Worm (Caenorhabditis elegans) whole organism, midembryonic: Measurements from ENCODE around the gene tag-297.

Source experiments
- T22C8.4 ChIP-seq: fragments of 200-800 bp; sonication (Bioruptor generic); IDR thresholded peaks from 2 replicates; pipeline ENCODE4 v1.3.6; 2022; ENCODE audit warnings: missing genetic modification characterization, missing compliant biosample characterization
- cog-1 ChIP-seq: sonication (generic microtip); optimal IDR thresholded peaks from 2 replicates; lab custom pipeline; 2016; ENCODE audit warnings: missing genetic modification characterization, missing compliant biosample characterization
- flt-1 ChIP-seq: fragments of 200-800 bp; sonication (Bioruptor generic); IDR thresholded peaks from 2 replicates; pipeline ENCODE4 v1.3.6; 2022; ENCODE audit warnings: missing genetic modification characterization, missing compliant biosample characterization
- klf-2 ChIP-seq: fragments of 200-800 bp; sonication (Bioruptor generic); conservative IDR thresholded peaks from 2 replicates; pipeline ENCODE4 v1.3.6; 2022; ENCODE audit warnings: missing genetic modification reagents, missing genetic modification characterization, missing compliant biosample characterization
- med-1 ChIP-seq: sonication (generic microtip); optimal IDR thresholded peaks from 2 replicates; lab custom pipeline; 2017; ENCODE audit warnings: missing genetic modification characterization, mild to moderate bottlenecking, missing compliant biosample characterization, antibody characterized with exemption, missing genetic modification reagents; ENCODE audit not compliant: insufficient read depth
- ref-1 ChIP-seq: fragments of 200-800 bp; sonication (Bioruptor generic); conservative IDR thresholded peaks from 2 replicates; pipeline ENCODE4 v1.3.6; 2022; ENCODE audit warnings: missing genetic modification reagents, missing genetic modification characterization, missing compliant biosample characterization
- tab-1 ChIP-seq: fragments of 200-800 bp; sonication (Bioruptor generic); IDR thresholded peaks from 2 replicates; pipeline ENCODE4 v1.3.6; 2022; ENCODE audit warnings: missing genetic modification characterization, missing compliant biosample characterization
- ztf-23 ChIP-seq: fragments of 200-800 bp; sonication (Bioruptor generic); IDR thresholded peaks from 2 replicates; pipeline ENCODE4 v1.3.6; 2022; ENCODE audit warnings: missing genetic modification reagents, missing genetic modification characterization, missing compliant biosample characterization

- TF ChIP-seq med-1 (GFP tag; lab: Kevin White, UChicago) (no peak), cog-1 (tag; lab: Kevin White, UChicago) (no peak), ztf-23 (GFP tag; lab: Robert Waterston, UW) (no peak), ref-1 (no peak), tab-1 (GFP tag; lab: Robert Waterston, UW) (no peak), flt-1 (GFP tag; lab: Robert Waterston, UW) (no peak), klf-2 (GFP tag; lab: Robert Waterston, UW) (no peak), T22C8.4 (GFP tag; lab: Robert Waterston, UW) (no peak)
Observed at ce11 chrII:14618764-14619163, 8.7 kb upstream of the tag-297 start.
